Worm (Caenorhabditis elegans) whole organism, L1 larva: ENCODE data around the gene wht-4.

Experiments
- aha-1 ChIP-seq: fragments of 150-350 bp; optimal IDR thresholded peaks from 2 replicates; lab custom pipeline; 2014; ENCODE audit warnings: missing biosample characterization, missing genetic modification characterization
- blmp-1 ChIP-seq: fragments of 150-350 bp; optimal IDR thresholded peaks from 2 replicates; lab custom pipeline; 2014; ENCODE audit warnings: missing biosample characterization, missing genetic modification characterization
- ceh-8 ChIP-seq: fragments of 200-800 bp; sonication (Bioruptor generic); optimal IDR thresholded peaks from 2 replicates; lab custom pipeline; 2018; ENCODE audit warnings: mild to moderate bottlenecking, missing genetic modification characterization, moderate library complexity, missing compliant biosample characterization
- ceh-88 ChIP-seq: fragments of 200-800 bp; sonication (Bioruptor generic); IDR thresholded peaks from 2 replicates; pipeline ENCODE4 v1.3.6; 2022; ENCODE audit warnings: missing genetic modification characterization, missing compliant biosample characterization
- ceh-90 ChIP-seq: sonication (generic microtip); optimal IDR thresholded peaks from 2 replicates; lab custom pipeline; 2016; ENCODE audit warnings: missing genetic modification characterization, missing compliant biosample characterization
- ces-1 ChIP-seq: fragments of 150-350 bp; optimal IDR thresholded peaks from 2 replicates; lab custom pipeline; 2014; ENCODE audit warnings: missing biosample characterization, missing genetic modification reagents, missing genetic modification characterization
- dpl-1 ChIP-seq, 3 experiments: fragments of 150-350 bp in 2 of 3; sonication (generic microtip) in 1 of 3; optimal IDR thresholded peaks; 2 replicates each; lab custom pipeline; 2014 to 2017; ENCODE audit warnings: missing biosample characterization in 3 of 3, missing genetic modification characterization in 3 of 3, missing genetic modification reagents in 3 of 3
- dsc-1 ChIP-seq: sonication (generic microtip); optimal IDR thresholded peaks from 2 replicates; lab custom pipeline; 2016; ENCODE audit warnings: mild to moderate bottlenecking, missing genetic modification characterization, missing compliant biosample characterization
- efl-1 ChIP-seq, 4 experiments: fragments of 150-350 bp; optimal IDR thresholded peaks in 3 of 4; peaks in 1 of 4; 1 replicate in 1 of 4; 2 replicates in 3 of 4; lab custom pipeline; 2014; ENCODE audit warnings: missing biosample characterization in 2 of 4, missing genetic modification characterization in 2 of 4, missing genetic modification reagents in 2 of 4
- egl-13 ChIP-seq: sonication (generic microtip); optimal IDR thresholded peaks from 2 replicates; lab custom pipeline; 2016; ENCODE audit warnings: missing genotype, missing genetic modification reagents, missing genetic modification characterization, missing compliant biosample characterization
- elt-2 ChIP-seq: sonication (generic microtip); optimal IDR thresholded peaks from 2 replicates; lab custom pipeline; 2016; ENCODE audit warnings: missing genetic modification characterization, mild to moderate bottlenecking, inconsistent platforms, missing compliant biosample characterization, missing genetic modification reagents
- elt-3 ChIP-seq, 6 experiments: fragments of 150-350 bp in 1 of 6; sonication (generic microtip); optimal IDR thresholded peaks; 2 replicates each; lab custom pipeline; 2017 to 2018; ENCODE audit warnings: missing biosample characterization in 6 of 6, missing genetic modification characterization in 6 of 6, inconsistent platforms in 1 of 6
- ets-5 ChIP-seq: fragments of 200-800 bp; sonication (Bioruptor generic); IDR thresholded peaks from 2 replicates; pipeline ENCODE4 v1.3.6; 2022; ENCODE audit warnings: missing genetic modification characterization, missing compliant biosample characterization
- irx-1 ChIP-seq: sonication (generic microtip); optimal IDR thresholded peaks from 2 replicates; lab custom pipeline; 2016; ENCODE audit warnings: missing genetic modification characterization, missing compliant biosample characterization
- isw-1 ChIP-seq: fragments of 200-800 bp; sonication (Bioruptor generic); IDR thresholded peaks from 2 replicates; pipeline ENCODE4 v1.3.6; 2022; ENCODE audit warnings: missing genetic modification characterization, missing compliant biosample characterization
- jun-1 ChIP-seq: fragments of 150-350 bp; optimal IDR thresholded peaks from 2 replicates; lab custom pipeline; 2014; ENCODE audit warnings: missing biosample characterization, missing genetic modification reagents, missing genetic modification characterization
- lin-15B ChIP-seq: fragments of 150-350 bp; sonication (generic microtip); optimal IDR thresholded peaks from 3 replicates; lab custom pipeline; 2014; ENCODE audit warnings: missing biosample characterization, missing genetic modification characterization
- lin-35 ChIP-seq, 2 experiments: fragments of 150-350 bp; optimal IDR thresholded peaks; 2 replicates each; lab custom pipeline; 2014; ENCODE audit warnings: missing biosample characterization in 2 of 2, missing genetic modification characterization in 2 of 2, missing genetic modification reagents in 2 of 2
- lir-3 ChIP-seq: sonication (generic microtip); optimal IDR thresholded peaks from 2 replicates; lab custom pipeline; 2016; ENCODE audit warnings: mild to moderate bottlenecking, missing genetic modification characterization, moderate library complexity, missing compliant biosample characterization; ENCODE audit not compliant: poor library complexity
- lsy-2 ChIP-seq, 2 experiments: fragments of 150-350 bp; optimal IDR thresholded peaks; 2 replicates each; lab custom pipeline; 2014; ENCODE audit warnings: missing biosample characterization in 2 of 2, missing genetic modification characterization in 2 of 2
- mef-2 ChIP-seq: fragments of 150-350 bp; optimal IDR thresholded peaks from 2 replicates; lab custom pipeline; 2014; ENCODE audit warnings: missing biosample characterization, missing genetic modification characterization
- nhr-12 ChIP-seq: sonication (generic microtip); optimal IDR thresholded peaks from 2 replicates; lab custom pipeline; 2017; ENCODE audit warnings: missing biosample characterization, missing genetic modification characterization
- nhr-20 ChIP-seq: sonication (generic microtip); optimal IDR thresholded peaks from 2 replicates; lab custom pipeline; 2016; ENCODE audit warnings: mild to moderate bottlenecking, missing genetic modification characterization, missing compliant biosample characterization
- nhr-237 ChIP-seq: fragments of 150-350 bp; optimal IDR thresholded peaks from 2 replicates; lab custom pipeline; 2014; ENCODE audit warnings: missing biosample characterization, missing genetic modification characterization
- nhr-28 ChIP-seq: fragments of 150-350 bp; optimal IDR thresholded peaks from 2 replicates; lab custom pipeline; 2014; ENCODE audit warnings: missing biosample characterization, missing genetic modification characterization
- nhr-71 ChIP-seq: sonication (generic microtip); optimal IDR thresholded peaks from 2 replicates; lab custom pipeline; 2016; ENCODE audit warnings: mild to moderate bottlenecking, missing genetic modification characterization, moderate library complexity, missing compliant biosample characterization
- nhr-84 ChIP-seq: sonication (generic microtip); optimal IDR thresholded peaks from 2 replicates; lab custom pipeline; 2017; ENCODE audit warnings: missing biosample characterization, missing genetic modification characterization
- nhr-85 ChIP-seq: sonication (generic microtip); peaks from one replicate; lab custom pipeline; 2016; ENCODE audit warnings: missing genetic modification characterization, inconsistent platforms, missing compliant biosample characterization
- rnt-1 ChIP-seq: sonication (generic microtip); optimal IDR thresholded peaks from 2 replicates; lab custom pipeline; 2016; ENCODE audit warnings: mild to moderate bottlenecking, missing genetic modification characterization, moderate library complexity, missing compliant biosample characterization
- skn-1 ChIP-seq: fragments of 150-350 bp; optimal IDR thresholded peaks from 2 replicates; lab custom pipeline; 2014; ENCODE audit warnings: missing biosample characterization, missing genetic modification characterization
- snpc-4 ChIP-seq: fragments of 150-350 bp; optimal IDR thresholded peaks from 2 replicates; lab custom pipeline; 2014; ENCODE audit warnings: missing biosample characterization, missing genetic modification characterization
- sptf-1 ChIP-seq: fragments of 150-350 bp; optimal IDR thresholded peaks from 2 replicates; lab custom pipeline; 2014; ENCODE audit warnings: missing biosample characterization, missing genetic modification characterization
- unc-30 ChIP-seq: sonication (generic microtip); optimal IDR thresholded peaks from 2 replicates; lab custom pipeline; 2017; ENCODE audit warnings: missing biosample characterization, missing genetic modification characterization
- unc-86 ChIP-seq: sonication (generic microtip); optimal IDR thresholded peaks from 2 replicates; lab custom pipeline; 2016; ENCODE audit warnings: missing genetic modification characterization, missing compliant biosample characterization
- vab-15 ChIP-seq: sonication (generic microtip); optimal IDR thresholded peaks from 2 replicates; lab custom pipeline; 2017; ENCODE audit warnings: missing genotype, mild to moderate bottlenecking, missing genetic modification characterization, missing compliant biosample characterization
- zag-1 ChIP-seq: fragments of 150-350 bp; optimal IDR thresholded peaks from 2 replicates; lab custom pipeline; 2014; ENCODE audit warnings: missing biosample characterization, missing genetic modification characterization
- zip-4 ChIP-seq: fragments of 200-800 bp; sonication (Bioruptor generic); optimal IDR thresholded peaks from 2 replicates; lab custom pipeline; 2018; ENCODE audit warnings: mild to moderate bottlenecking, missing genetic modification characterization, moderate library complexity, missing compliant biosample characterization
- ztf-11 ChIP-seq, 2 experiments: sonication (generic microtip); optimal IDR thresholded peaks; 2 replicates each; lab custom pipeline; 2016 to 2017; ENCODE audit warnings: missing genetic modification characterization in 2 of 2, missing biosample characterization in 1 of 2, missing compliant biosample characterization in 1 of 2

Gene wht-4

ce11 chrII:3310957-3311657 lies 32.4 kb downstream of the wht-4 start:
- TF ChIP-seq dpl-1 (GFP tag; optimal IDR thresholded peaks at IDR 0.05; lab: Kevin White, UChicago) (no peak), elt-2 (tag; lab: Kevin White, UChicago) (peak; percentile 50), blmp-1 (tag; lab: Kevin White, UChicago) (no peak), rnt-1 (tag; lab: Kevin White, UChicago) (peak; percentile 16), snpc-4 (tag; lab: Kevin White, UChicago) (no peak)

ce11 chrII:3313442-3313841 lies 34.7 kb downstream of the wht-4 start, which contains the start of gene F39E9.6:
Gene F39E9.6, minus strand, starts transcription at chrII:3313542.
- TF ChIP-seq unc-30 (no peak), dpl-1 (GFP tag; optimal IDR thresholded peaks at IDR 0.05; lab: Kevin White, UChicago) (no peak), lsy-2 (tag; optimal IDR thresholded peaks at IDR 0.05; lab: Kevin White, UChicago) (no peak), lir-3 (tag; lab: Kevin White, UChicago) (no peak), nhr-71 (tag; lab: Kevin White, UChicago) (no peak), nhr-84 (tag; lab: Kevin White, UChicago) (no peak), sptf-1 (tag; lab: Kevin White, UChicago) (no peak), nhr-28 (tag; lab: Kevin White, UChicago) (no peak), aha-1 (tag; lab: Kevin White, UChicago) (no peak), nhr-237 (tag; lab: Kevin White, UChicago) (no peak), nhr-85 (tag; lab: Kevin White, UChicago) (no peak), vab-15 (tag; lab: Kevin White, UChicago) (no peak), ceh-8 (GFP tag; lab: Kevin White, UChicago) (no peak), skn-1 (tag; lab: Kevin White, UChicago) (no peak), ets-5 (GFP tag; lab: Robert Waterston, UW) (no peak), ces-1 (no peak), ceh-90 (tag; lab: Kevin White, UChicago) (no peak)

- TF ChIP-seq jun-1 (tag; lab: Kevin White, UChicago) (no peak), elt-2 (tag; lab: Kevin White, UChicago) (peak; percentile 84), nhr-20 (tag; lab: Kevin White, UChicago) (peak; percentile 17)
Measured at ce11 chrII:3318839-3319238, 40.1 kb downstream of the wht-4 start.

ce11 chrII:3322257-3322656 lies 43.5 kb downstream of the wht-4 start, which contains the start of gene Y46D2A.1:
Gene Y46D2A.1, plus strand, starts transcription at chrII:3322557.
- no peak for TF ChIP-seq egl-13 (tag; lab: Kevin White, UChicago)
- peak; percentile 49 for TF ChIP-seq elt-2 (tag; lab: Kevin White, UChicago)

- TF ChIP-seq irx-1 (tag; lab: Kevin White, UChicago) (no peak), elt-2 (tag; lab: Kevin White, UChicago) (peak; percentile 9)
Measured at ce11 chrII:3323179-3323578, 44.4 kb downstream of the wht-4 start, which contains the start of gene Y46D2A.2. Gene Y46D2A.2, minus strand, starts transcription at chrII:3323279.

- no peak for TF ChIP-seq nhr-28 (tag; lab: Kevin White, UChicago)
- TF ChIP-seq ceh-8 (GFP tag; lab: Kevin White, UChicago) = no peak
- TF ChIP-seq zag-1 (tag; lab: Kevin White, UChicago) = no peak
- TF ChIP-seq nhr-20 (tag; lab: Kevin White, UChicago) = no peak
- no peak for TF ChIP-seq efl-1 (optimal IDR thresholded peaks at IDR 0.05; lab: Kevin White, UChicago)
- TF ChIP-seq efl-1 (GFP tag; optimal IDR thresholded peaks at IDR 0.05 in 1 of 2; lab: Kevin White, UChicago) = no peak
- TF ChIP-seq mef-2 (tag; lab: Kevin White, UChicago) = no peak
- no peak for TF ChIP-seq unc-86 (tag; lab: Kevin White, UChicago)
- TF ChIP-seq dsc-1 (tag; lab: Kevin White, UChicago) = no peak
- TF ChIP-seq aha-1 (tag; lab: Kevin White, UChicago) = no peak
- no peak for TF ChIP-seq nhr-12 (tag; lab: Kevin White, UChicago)
- no peak for TF ChIP-seq ceh-90 (tag; lab: Kevin White, UChicago)
- TF ChIP-seq lin-15B (tag; lab: Kevin White, UChicago) = no peak
- TF ChIP-seq elt-3 (tag; optimal IDR thresholded peaks at IDR 0.05; lab: Kevin White, UChicago) = no peak
- TF ChIP-seq zip-4 (GFP tag; lab: Kevin White, UChicago) = no peak
- TF ChIP-seq unc-30 = no peak
- no peak for TF ChIP-seq ceh-88 (GFP tag; lab: Robert Waterston, UW)
- no peak for TF ChIP-seq ztf-11 (tag; optimal IDR thresholded peaks at IDR 0.05; lab: Kevin White, UChicago)
- no peak for TF ChIP-seq lin-35 (GFP tag; optimal IDR thresholded peaks at IDR 0.05; lab: Kevin White, UChicago)
- TF ChIP-seq isw-1 (GFP tag; lab: Robert Waterston, UW) = no peak
Measured at ce11 chrII:3327104-3327503, 48.4 kb downstream of the wht-4 start, which contains the start of gene Y46D2A.3. Gene Y46D2A.3, minus strand, starts transcription at chrII:3327204.
